Worm (Caenorhabditis elegans): ENCODE measurements around the gene F59A7.2.

The F59A7.2 gene

DNA sequence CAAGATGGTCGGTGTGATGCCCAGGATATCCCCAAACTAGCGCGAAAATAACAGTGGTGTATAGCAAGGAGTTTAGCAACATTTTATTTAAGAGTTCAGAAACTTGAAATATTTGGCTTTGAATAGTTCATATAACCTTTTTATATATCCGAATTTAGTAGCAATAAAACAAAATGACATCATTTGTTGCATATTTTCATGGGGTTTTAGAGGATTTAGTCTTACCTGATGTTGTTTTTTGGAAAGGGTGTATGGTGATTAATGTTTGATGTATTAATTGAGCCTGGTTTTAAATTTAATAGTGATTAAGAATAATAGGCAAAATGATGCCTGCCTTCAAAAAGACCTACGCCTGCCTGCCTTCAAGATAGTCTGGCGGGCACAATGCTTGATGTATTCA is at the start of gene F59A7.2:
F59A7.2 (minus strand) TSS at position 101 of the 400 bp plus-strand sequence.
- no peak for TF ChIP-seq sox-2 (GFP tag; IDR thresholded peaks at IDR 0.05)
- TF ChIP-seq ceh-24 (tag; optimal IDR thresholded peaks at IDR 0.05): no peak
- no peak for TF ChIP-seq sdc-2 (tag; optimal IDR thresholded peaks at IDR 0.05)

ce11 chrV:2057324-2057723 is 41.0 kb upstream of the F59A7.2 start, which contains the start of gene comt-3:
TSS of gene comt-3 (plus strand) at chrV:2057537.
- no peak for TF ChIP-seq pros-1 (tag; optimal IDR thresholded peaks at IDR 0.05)
- TF ChIP-seq ceh-19 (GFP tag; optimal IDR thresholded peaks at IDR 0.05): no peak
- TF ChIP-seq unc-42 (tag; optimal IDR thresholded peaks at IDR 0.05): no peak
- TF ChIP-seq rnt-1 (tag; optimal IDR thresholded peaks at IDR 0.05): no peak
- no peak for TF ChIP-seq unc-86 (tag; optimal IDR thresholded peaks at IDR 0.05)
- TF ChIP-seq sox-2 (GFP tag; IDR thresholded peaks at IDR 0.05): no peak
- TF ChIP-seq ceh-9 (tag; optimal IDR thresholded peaks at IDR 0.05): no peak
- TF ChIP-seq lim-6 (tag; optimal IDR thresholded peaks at IDR 0.05): no peak
- no peak for TF ChIP-seq hlh-30 (tag; optimal IDR thresholded peaks at IDR 0.05; ENCODE audit: insufficient read depth)
- TF ChIP-seq pha-2 (tag; optimal IDR thresholded peaks at IDR 0.05): no peak
- no peak for TF ChIP-seq tbx-2 (tag; optimal IDR thresholded peaks at IDR 0.05)
- TF ChIP-seq gmeb-2 (tag; optimal IDR thresholded peaks at IDR 0.05): no peak
- TF ChIP-seq pag-3 (tag; optimal IDR thresholded peaks at IDR 0.05; ENCODE audit: borderline replicate concordance): no peak
- no peak for TF ChIP-seq ceh-24 (tag; optimal IDR thresholded peaks at IDR 0.05)
- no peak for TF ChIP-seq ztf-16 (tag; optimal IDR thresholded peaks at IDR 0.05)
- no peak for TF ChIP-seq ceh-18 (tag; optimal IDR thresholded peaks at IDR 0.05)
- no peak for TF ChIP-seq ceh-2 (tag; optimal IDR thresholded peaks at IDR 0.05)
- TF ChIP-seq C08G9.2 (tag; optimal IDR thresholded peaks at IDR 0.05): no peak
- TF ChIP-seq fkh-10 (GFP tag; optimal IDR thresholded peaks at IDR 0.05): no peak
- TF ChIP-seq dmd-4 (tag; optimal IDR thresholded peaks at IDR 0.05; ENCODE audit: borderline replicate concordance): no peak

ce11 chrV:2055765-2056504 is 39.6 kb upstream of the F59A7.2 start:
- no peak for TF ChIP-seq sdc-2 (tag; optimal IDR thresholded peaks at IDR 0.05)
- no peak for TF ChIP-seq fkh-10 (GFP tag; optimal IDR thresholded peaks at IDR 0.05)
- TF ChIP-seq ref-2 (tag; optimal IDR thresholded peaks at IDR 0.05): no peak
- no peak for TF ChIP-seq K02D7.2 (tag; optimal IDR thresholded peaks at IDR 0.05)
- no peak for TF ChIP-seq elt-4 (tag; optimal IDR thresholded peaks at IDR 0.05)
- TF ChIP-seq eyg-1 (tag; optimal IDR thresholded peaks at IDR 0.05): no peak
- TF ChIP-seq pat-9 (tag; optimal IDR thresholded peaks at IDR 0.05): no peak
- TF ChIP-seq pqm-1 (tag; optimal IDR thresholded peaks at IDR 0.05): no peak
- no peak for TF ChIP-seq nhr-232 (tag; optimal IDR thresholded peaks at IDR 0.05)

ce11 chrV:2054254-2054653 is 37.9 kb upstream of the F59A7.2 start:
- TF ChIP-seq ceh-19 (GFP tag; optimal IDR thresholded peaks at IDR 0.05) (no peak), K02D7.2 (tag; optimal IDR thresholded peaks at IDR 0.05) (no peak), pqm-1 (tag; optimal IDR thresholded peaks at IDR 0.05) (no peak), hlh-15 (tag; optimal IDR thresholded peaks at IDR 0.05) (no peak), sox-2 (GFP tag; IDR thresholded peaks at IDR 0.05) (no peak), ceh-34 (tag; optimal IDR thresholded peaks at IDR 0.05) (no peak), unc-55 (GFP tag; optimal IDR thresholded peaks at IDR 0.05) (no peak), ets-4 (tag; optimal IDR thresholded peaks at IDR 0.05) (no peak), fax-1 (tag; optimal IDR thresholded peaks at IDR 0.05) (no peak)

DNA sequence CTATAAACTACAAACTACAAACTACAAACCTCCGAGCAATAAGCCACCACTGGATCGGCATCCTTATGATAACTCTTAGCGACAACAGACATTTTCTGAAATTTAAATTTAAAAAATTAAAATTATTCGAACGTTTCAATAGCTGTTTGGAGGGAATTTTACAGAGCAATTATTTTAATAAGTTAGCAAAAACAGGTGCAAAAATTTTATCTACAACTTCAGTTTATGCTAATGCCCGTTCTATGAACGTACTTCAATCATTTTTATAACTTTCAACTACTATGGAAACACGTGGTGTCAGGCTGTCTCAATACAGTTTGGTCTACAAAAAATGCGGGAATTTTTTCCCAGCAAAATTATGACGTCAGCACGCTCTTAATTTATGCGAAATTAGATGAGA is 37.2 kb upstream of the F59A7.2 start, which contains the start of gene comt-5:
comt-5 (minus strand) TSS at position 101 of the 400 bp plus-strand sequence.
- no peak for TF ChIP-seq C08G9.2 (tag; optimal IDR thresholded peaks at IDR 0.05)
- no peak for TF ChIP-seq elt-2 (tag; optimal IDR thresholded peaks at IDR 0.05)
- no peak for TF ChIP-seq ceh-34 (tag; optimal IDR thresholded peaks at IDR 0.05)
- no peak for TF ChIP-seq odd-2 (tag; optimal IDR thresholded peaks at IDR 0.05)
- no peak for TF ChIP-seq ref-2 (tag; optimal IDR thresholded peaks at IDR 0.05)
- TF ChIP-seq ceh-24 (tag; optimal IDR thresholded peaks at IDR 0.05): no peak
- no peak for TF ChIP-seq hlh-8 (tag; optimal IDR thresholded peaks at IDR 0.05)
- no peak for TF ChIP-seq ceh-6 (GFP tag; optimal IDR thresholded peaks at IDR 0.05)
- TF ChIP-seq zip-5 (tag; optimal IDR thresholded peaks at IDR 0.05): no peak
- no peak for TF ChIP-seq sdc-2 (tag; optimal IDR thresholded peaks at IDR 0.05)
- TF ChIP-seq syd-9 (tag; optimal IDR thresholded peaks at IDR 0.05): no peak
- TF ChIP-seq ceh-22 (tag; optimal IDR thresholded peaks at IDR 0.05): no peak
- TF ChIP-seq ceh-31 (tag; optimal IDR thresholded peaks at IDR 0.05): no peak
- TF ChIP-seq eyg-1 (tag; optimal IDR thresholded peaks at IDR 0.05): no peak
- no peak for TF ChIP-seq npax-4 (tag; optimal IDR thresholded peaks at IDR 0.05)
